Worm (Caenorhabditis elegans): ENCODE results near the gene T12A7.2.
A peak's percentile ranks its signal among the peaks of the same experiment; 100 is the strongest.

Gene T12A7.2

DNA sequence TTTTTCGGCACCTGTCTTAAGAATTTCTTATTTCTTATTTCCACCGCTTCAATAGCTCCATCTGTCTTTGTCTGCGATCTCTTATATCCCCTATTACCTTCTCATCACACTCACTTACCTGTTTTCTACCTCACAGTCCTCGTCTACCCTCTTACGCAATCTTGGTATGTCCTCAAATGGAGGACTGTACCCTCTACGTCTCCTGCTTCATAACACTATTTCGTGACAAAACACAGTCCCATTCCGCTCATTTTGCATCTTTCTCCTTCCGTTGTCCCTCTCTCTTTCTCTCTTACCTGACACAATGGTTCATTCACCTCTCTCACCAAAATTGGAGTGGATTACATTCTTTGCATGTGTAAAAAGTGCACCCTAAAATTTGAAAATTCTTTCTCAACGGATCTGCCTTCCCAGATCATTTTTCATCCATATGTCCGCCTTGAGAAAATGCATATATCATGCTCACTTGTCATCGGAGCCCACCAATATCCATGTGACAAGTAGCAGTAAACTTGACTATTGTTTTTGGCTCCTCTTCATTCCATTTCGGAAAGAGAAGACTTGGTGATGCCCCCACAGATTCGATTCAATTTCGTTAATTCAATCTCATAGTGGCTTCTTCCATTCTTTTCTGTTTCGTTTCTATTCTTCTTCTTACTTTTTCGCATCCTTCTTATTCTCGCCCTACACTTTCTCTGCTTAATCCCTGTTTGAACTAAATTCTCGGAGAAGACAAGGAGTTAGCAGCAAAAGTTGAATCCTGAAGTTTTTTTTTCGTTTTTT is 43.6 kb downstream of the T12A7.2 start:
- TF ChIP-seq B0310.2 (tag; optimal IDR thresholded peaks at IDR 0.05) (peak; percentile 82), aly-1 (tag; optimal IDR thresholded peaks at IDR 0.05) (peak; percentile 52), ceh-36 (tag; optimal IDR thresholded peaks at IDR 0.05) (no peak), flt-1 (GFP tag; IDR thresholded peaks at IDR 0.05) (no peak), pes-1 (GFP tag; IDR thresholded peaks at IDR 0.05) (no peak), tbx-11 (GFP tag; IDR thresholded peaks at IDR 0.05) (no peak), hmbx-1 (tag; optimal IDR thresholded peaks at IDR 0.05) (no peak), sea-1 (GFP tag; conservative IDR thresholded peaks at IDR 0.05) (no peak), hmg-4 (GFP tag; optimal IDR thresholded peaks at IDR 0.05) (peak; percentile 13), ama-1 (optimal IDR thresholded peaks at IDR 0.05) (no peak), ets-7 (tag; optimal IDR thresholded peaks at IDR 0.05) (peak; percentile 31)

DNA sequence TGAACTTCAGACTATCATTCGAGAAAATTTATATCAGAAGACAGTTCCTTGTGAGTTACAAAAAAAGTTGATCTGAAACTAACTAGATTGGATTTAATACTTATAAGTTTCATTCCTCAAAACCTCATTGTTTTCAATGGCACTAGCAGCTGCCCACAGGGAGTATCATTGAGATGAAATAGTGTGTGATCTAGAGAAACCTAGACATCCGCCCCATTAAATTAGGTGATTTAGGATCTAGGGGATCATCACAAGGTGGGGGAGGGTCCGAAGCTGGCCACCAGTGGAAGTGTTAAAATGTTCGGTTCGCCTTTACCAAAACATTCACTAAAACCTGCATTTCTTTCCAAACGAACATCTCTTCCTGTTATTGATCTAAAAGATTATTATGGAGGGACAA is 44.5 kb downstream of the T12A7.2 start:
- TF ChIP-seq aly-1 (tag; optimal IDR thresholded peaks at IDR 0.05) (no peak), flt-1 (GFP tag; IDR thresholded peaks at IDR 0.05) (no peak)

DNA sequence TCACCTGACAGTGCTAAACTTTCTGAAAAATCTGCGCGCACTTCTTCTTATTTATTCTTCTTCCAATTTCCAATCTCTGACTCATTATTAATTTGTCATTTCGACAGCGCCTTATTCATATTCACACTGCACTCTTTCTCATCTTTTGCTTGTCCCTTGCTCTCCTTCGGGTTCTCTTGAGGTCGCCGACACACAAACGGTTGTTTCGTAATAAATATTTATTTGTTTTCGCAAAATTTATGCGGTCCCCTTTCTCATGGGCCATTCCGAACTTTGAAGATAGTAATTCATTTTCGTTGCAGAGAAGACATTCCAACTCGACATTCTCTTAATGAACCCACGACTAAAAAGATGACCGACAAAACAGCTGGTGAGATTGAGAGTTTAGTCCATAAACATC is 46.2 kb downstream of the T12A7.2 start, which contains the start of gene magi-1:
TSS of gene magi-1 (plus strand) at position 301 of the 400 bp plus-strand sequence.
- TF ChIP-seq sea-1 (GFP tag; conservative IDR thresholded peaks at IDR 0.05) (no peak), tbx-11 (GFP tag; IDR thresholded peaks at IDR 0.05) (no peak), tbx-37 (GFP tag; conservative IDR thresholded peaks at IDR 0.05) (no peak), ceh-36 (tag; optimal IDR thresholded peaks at IDR 0.05) (no peak), tra-4 (tag; optimal IDR thresholded peaks at IDR 0.05) (no peak), flt-1 (GFP tag; IDR thresholded peaks at IDR 0.05) (no peak)

DNA sequence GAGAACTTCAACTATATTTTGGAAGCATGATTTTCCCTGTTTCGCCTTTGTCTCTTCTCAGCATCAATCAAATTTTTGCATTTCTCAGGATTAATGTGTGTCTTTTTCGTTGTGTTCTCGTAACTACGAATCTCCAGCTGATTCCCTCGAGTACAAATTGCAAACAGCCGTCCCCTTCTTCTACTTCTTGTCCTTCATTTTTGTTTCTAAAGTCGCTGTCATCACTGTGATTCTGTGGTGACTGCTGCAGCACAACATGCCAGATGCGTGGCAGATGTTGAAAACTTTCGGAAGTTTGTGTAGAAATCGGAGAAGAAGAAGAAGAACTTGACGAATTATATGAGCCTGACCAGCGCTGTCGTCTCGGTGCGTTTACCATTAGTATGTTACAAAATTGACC is 47.6 kb downstream of the T12A7.2 start:
- no peak for TF ChIP-seq hmbx-1 (tag; optimal IDR thresholded peaks at IDR 0.05)
- no peak for TF ChIP-seq sea-1 (GFP tag; conservative IDR thresholded peaks at IDR 0.05)
- TF ChIP-seq pes-1 (GFP tag; IDR thresholded peaks at IDR 0.05) = no peak
- TF ChIP-seq tbx-11 (GFP tag; IDR thresholded peaks at IDR 0.05) = no peak
- no peak for TF ChIP-seq aly-1 (tag; optimal IDR thresholded peaks at IDR 0.05)
- TF ChIP-seq ama-1 (optimal IDR thresholded peaks at IDR 0.05) = no peak
- TF ChIP-seq ets-7 (tag; optimal IDR thresholded peaks at IDR 0.05) = no peak
- TF ChIP-seq ceh-36 (tag; optimal IDR thresholded peaks at IDR 0.05) = no peak
- TF ChIP-seq tbx-37 (GFP tag; conservative IDR thresholded peaks at IDR 0.05) = no peak

DNA sequence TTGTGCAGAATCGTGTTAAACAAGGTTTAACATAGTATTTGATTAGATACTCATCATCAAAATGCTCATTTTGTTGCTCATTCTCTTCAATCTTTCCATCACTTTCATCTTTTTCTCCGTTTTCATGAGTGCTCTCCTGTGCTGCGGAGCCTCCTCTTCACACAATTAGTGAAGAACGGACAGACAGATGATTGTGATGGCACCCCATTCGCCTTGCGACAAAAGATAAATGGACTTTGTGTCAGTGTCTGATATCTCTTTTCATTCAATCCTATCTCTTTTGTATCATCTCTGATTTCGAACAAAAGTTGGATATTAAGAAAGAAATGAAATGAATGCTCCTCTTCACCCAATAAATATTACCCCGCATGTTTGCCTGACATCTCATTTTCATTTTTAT is 50.6 kb downstream of the T12A7.2 start:
- no peak for TF ChIP-seq tbx-37 (GFP tag; conservative IDR thresholded peaks at IDR 0.05)
- no peak for TF ChIP-seq ceh-36 (tag; optimal IDR thresholded peaks at IDR 0.05)
- no peak for TF ChIP-seq F13C5.2 (tag; optimal IDR thresholded peaks at IDR 0.05)
- TF ChIP-seq tra-4 (tag; optimal IDR thresholded peaks at IDR 0.05) = no peak
- no peak for TF ChIP-seq hnd-1 (tag; optimal IDR thresholded peaks at IDR 0.05)
- no peak for TF ChIP-seq hmbx-1 (tag; optimal IDR thresholded peaks at IDR 0.05)
- no peak for TF ChIP-seq ceh-13 (GFP tag; optimal IDR thresholded peaks at IDR 0.05)
- no peak for TF ChIP-seq aly-1 (tag; optimal IDR thresholded peaks at IDR 0.05)
- no peak for TF ChIP-seq scrt-1 (GFP tag; IDR thresholded peaks at IDR 0.05)
- no peak for TF ChIP-seq sea-1 (GFP tag; conservative IDR thresholded peaks at IDR 0.05)
- no peak for TF ChIP-seq flt-1 (GFP tag; IDR thresholded peaks at IDR 0.05)
- no peak for TF ChIP-seq ama-1 (optimal IDR thresholded peaks at IDR 0.05)
- TF ChIP-seq B0310.2 (tag; optimal IDR thresholded peaks at IDR 0.05) = no peak
- TF ChIP-seq tbx-11 (GFP tag; IDR thresholded peaks at IDR 0.05) = no peak
- TF ChIP-seq hmg-4 (GFP tag; optimal IDR thresholded peaks at IDR 0.05) = no peak
- TF ChIP-seq ets-7 (tag; optimal IDR thresholded peaks at IDR 0.05) = no peak
- no peak for TF ChIP-seq pes-1 (GFP tag; IDR thresholded peaks at IDR 0.05)
